Worm (Caenorhabditis elegans): Measurements from ENCODE around the gene mrps-12.
A peak's percentile ranks its signal among the peaks of the same experiment; 100 is the strongest.

mrps-12 gene

ce11 chrV:20875324-20875723, 37.4 kb downstream of the mrps-12 start:
- TF ChIP-seq sptf-1 (tag; optimal IDR thresholded peaks at IDR 0.05), result no peak
- TF ChIP-seq elt-2 (tag; optimal IDR thresholded peaks at IDR 0.05), result no peak
- TF ChIP-seq isw-1 (GFP tag; IDR thresholded peaks at IDR 0.05), result no peak
- no peak for TF ChIP-seq lir-3 (tag; optimal IDR thresholded peaks at IDR 0.05; ENCODE audit: poor library complexity)
- no peak for TF ChIP-seq lin-15B (tag; optimal IDR thresholded peaks at IDR 0.05)
- no peak for TF ChIP-seq pax-3 (tag; optimal IDR thresholded peaks at IDR 0.05)
- no peak for TF ChIP-seq mab-9 (GFP tag; IDR thresholded peaks at IDR 0.05)
- no peak for TF ChIP-seq ceh-88 (GFP tag; IDR thresholded peaks at IDR 0.05)

ce11 chrV:20879069-20879667, 41.3 kb downstream of the mrps-12 start, which contains the start of gene unc-80:
Gene unc-80, plus strand, starts transcription at chrV:20879601.
- TF ChIP-seq swsn-7 (tag; optimal IDR thresholded peaks at IDR 0.05) (peak; percentile 56), unc-30 (tag; optimal IDR thresholded peaks at IDR 0.05) (no peak), isw-1 (GFP tag; IDR thresholded peaks at IDR 0.05) (peak; percentile 20; the same call in 1 of the 2 replicates), egl-27 (tag; optimal IDR thresholded peaks at IDR 0.05) (no peak), tbx-2 (tag; optimal IDR thresholded peaks at IDR 0.05) (peak; percentile 56), alr-1 (tag; optimal IDR thresholded peaks at IDR 0.05; ENCODE audit: borderline replicate concordance) (no peak), lin-15B (tag; optimal IDR thresholded peaks at IDR 0.05) (peak; percentile 11), jun-1 (tag; optimal IDR thresholded peaks at IDR 0.05) (no peak), nhr-76 (tag; optimal IDR thresholded peaks at IDR 0.05) (no peak), lir-3 (tag; optimal IDR thresholded peaks at IDR 0.05; ENCODE audit: poor library complexity) (no peak), unc-98 (GFP tag; IDR thresholded peaks at IDR 0.05) (no peak), ceh-82 (tag; optimal IDR thresholded peaks at IDR 0.05) (peak; percentile 23 to 53 (median 31)), mdl-1 (tag; optimal IDR thresholded peaks at IDR 0.05) (no peak), lin-14 (GFP tag; optimal IDR thresholded peaks at IDR 0.05) (peak; percentile 91), ces-1 (GFP tag; optimal IDR thresholded peaks at IDR 0.05) (no peak), C16A3.4 (tag; optimal IDR thresholded peaks at IDR 0.05) (no peak), fos-1 (tag; optimal IDR thresholded peaks at IDR 0.05) (no peak), ceh-63 (GFP tag; optimal IDR thresholded peaks at IDR 0.05) (no peak), hpl-2 (GFP tag; optimal IDR thresholded peaks at IDR 0.05) (no peak), mef-2 (tag; optimal IDR thresholded peaks at IDR 0.05) (no peak), lsy-2 (tag; optimal IDR thresholded peaks at IDR 0.05) (peak in 1 of 2 experiments; percentile 69), fkh-8 (tag; optimal IDR thresholded peaks at IDR 0.05) (peak; percentile 25), nhr-90 (tag; optimal IDR thresholded peaks at IDR 0.05; ENCODE audit: poor library complexity) (no peak), nhr-20 (tag; optimal IDR thresholded peaks at IDR 0.05) (no peak), nhr-47 (tag; optimal IDR thresholded peaks at IDR 0.05) (peak; percentile 54), snpc-4 (tag; optimal IDR thresholded peaks at IDR 0.05) (peak; percentile 14), xbp-1 (tag; optimal IDR thresholded peaks at IDR 0.05) (peak; percentile 17), nhr-84 (tag; optimal IDR thresholded peaks at IDR 0.05) (no peak), pqm-1 (tag; optimal IDR thresholded peaks at IDR 0.05) (no peak), tlp-1 (tag; optimal IDR thresholded peaks at IDR 0.05) (no peak), ztf-11 (tag; optimal IDR thresholded peaks at IDR 0.05) (no peak), ama-1 (optimal IDR thresholded peaks at IDR 0.05) (no peak), skn-1 (tag; optimal IDR thresholded peaks at IDR 0.05) (peak; percentile 2), vab-15 (tag; optimal IDR thresholded peaks at IDR 0.05) (no peak), lin-39 (tag; optimal IDR thresholded peaks at IDR 0.05) (no peak), efl-1 (optimal IDR thresholded peaks at IDR 0.05) (peak; percentile 41 to 42), efl-1 (GFP tag; optimal IDR thresholded peaks at IDR 0.05 in 1 of 2) (no peak), nhr-77 (tag; optimal IDR thresholded peaks at IDR 0.05) (no peak), ceh-8 (GFP tag; optimal IDR thresholded peaks at IDR 0.05) (no peak), mep-1 (tag; optimal IDR thresholded peaks at IDR 0.05) (peak; percentile 30), ets-5 (GFP tag; IDR thresholded peaks at IDR 0.05) (no peak), hlh-17 (GFP tag; optimal IDR thresholded peaks at IDR 0.05; ENCODE audit: borderline replicate concordance) (no peak), unc-62 (GFP tag; optimal IDR thresholded peaks at IDR 0.05) (no peak), hlh-4 (tag; optimal IDR thresholded peaks at IDR 0.05) (no peak), elt-3 (tag; optimal IDR thresholded peaks at IDR 0.05) (no peak), C34B4.2 (tag; optimal IDR thresholded peaks at IDR 0.05) (no peak)
